Worm (Caenorhabditis elegans) whole organism, L4/young adult: ENCODE data around the gene srh-291.

ENCODE experiments used
- W03F9.2 ChIP-seq: fragments of 150-350 bp; optimal IDR thresholded peaks from 2 replicates; lab custom pipeline; 2014; ENCODE audit warnings: missing biosample characterization, missing genetic modification characterization
- dao-5 ChIP-seq: sonication (generic microtip); optimal IDR thresholded peaks from 2 replicates; lab custom pipeline; 2016; ENCODE audit warnings: missing genotype, missing genetic modification characterization, moderate library complexity, missing compliant biosample characterization
- him-1 ChIP-seq: sonication (generic microtip); optimal IDR thresholded peaks from 2 replicates; lab custom pipeline; 2016; ENCODE audit warnings: missing genotype, missing genetic modification reagents, missing genetic modification characterization, missing compliant biosample characterization

ce11 chrV:17855889-17856288 is 50.5 kb downstream of the srh-291 start, which contains the start of gene tcc-1:
- no peak for TF ChIP-seq W03F9.2
- no peak for TF ChIP-seq him-1 (tag; lab: Kevin White, UChicago)
- no peak for TF ChIP-seq dao-5 (tag; lab: Kevin White, UChicago)
